Worm (Caenorhabditis elegans): ENCODE measurements around the gene xpo-1.

- TF ChIP-seq ceh-82 (tag; optimal IDR thresholded peaks at IDR 0.05) (no peak), elt-2 (tag; optimal IDR thresholded peaks at IDR 0.05) (no peak), lin-15B (tag; optimal IDR thresholded peaks at IDR 0.05) (no peak), pha-4 (tag; optimal IDR thresholded peaks at IDR 0.05) (no peak), nhr-77 (tag; optimal IDR thresholded peaks at IDR 0.05) (no peak), nhr-23 (tag; optimal IDR thresholded peaks at IDR 0.05) (no peak), snpc-4 (tag; optimal IDR thresholded peaks at IDR 0.05) (no peak), egl-27 (tag; optimal IDR thresholded peaks at IDR 0.05) (no peak), nhr-237 (tag; optimal IDR thresholded peaks at IDR 0.05) (no peak), ama-1 (optimal IDR thresholded peaks at IDR 0.05) (no peak)
Measured at ce11 chrV:7814601-7815000, 9.7 kb downstream of the xpo-1 start, which contains the start of gene ZK742.6.

Data from whole organism, L3 larva.